Fruit fly (Drosophila melanogaster) whole organism, pupa: ENCODE results near the gene Rad23.
"Not testable (repeated sequence)": the region's sequence is repeated elsewhere in the genome, so short reads cannot be mapped to it uniquely, and the experiment has no call there.

Experiments
- CG10348 ChIP-seq: fragments of 200-800 bp; sonication (Bioruptor generic); IDR thresholded peaks from 2 replicates; pipeline ENCODE4 v1.3.6; 2022; ENCODE audit warnings: missing biosample characterization, missing genetic modification characterization
- CG17806 ChIP-seq: fragments of 200-800 bp; sonication (Bioruptor generic); optimal IDR thresholded peaks from 2 replicates; lab custom pipeline; 2018; ENCODE audit warnings: missing biosample characterization, mild to moderate bottlenecking, missing genetic modification characterization, moderate library complexity
- CG32121 ChIP-seq: fragments of 200-800 bp; sonication (Bioruptor generic); IDR thresholded peaks from 2 replicates; pipeline ENCODE4 v1.3.6; 2022; ENCODE audit warnings: missing biosample characterization, missing genetic modification characterization
- CG4496 ChIP-seq: fragments of 200-800 bp; sonication (Bioruptor generic); IDR thresholded peaks from 3 replicates; pipeline ENCODE4 v1.3.6; 2022; ENCODE audit warnings: missing biosample characterization, missing genetic modification characterization
- Ets98B ChIP-seq: fragments of 200-800 bp; sonication (Bioruptor generic); IDR thresholded peaks from 2 replicates; pipeline ENCODE4 v1.3.6; 2022; ENCODE audit warnings: missing biosample characterization, missing genetic modification characterization
- Pif1A ChIP-seq: fragments of 200-800 bp; sonication (Bioruptor generic); optimal IDR thresholded peaks from 3 replicates; lab custom pipeline; 2016; ENCODE audit warnings: missing biosample characterization, missing genetic modification characterization
- Snoo ChIP-seq: fragments of 200-800 bp; sonication (Bioruptor generic); optimal IDR thresholded peaks from 3 replicates; lab custom pipeline; 2017; ENCODE audit warnings: missing biosample characterization, mild to moderate bottlenecking, missing genetic modification characterization, inconsistent platforms
- rn ChIP-seq: fragments of 200-800 bp; sonication (Bioruptor generic); IDR thresholded peaks from 2 replicates; pipeline ENCODE4 v1.3.6; 2022; ENCODE audit warnings: missing biosample characterization, missing genetic modification characterization

- TF ChIP-seq CG10348 (GFP tag; lab: Robert Waterston, UW); Snoo; CG17806 (tag; lab: Kevin White, UChicago); CG4496; rn; CG32121 (GFP tag; lab: Robert Waterston, UW); Pif1A (GFP tag; lab: Kevin White, UChicago); Ets98B (GFP tag; lab: Robert Waterston, UW): not testable (repeated sequence)
Measured at dm6 chr4:306431-307342, 1.2 kb upstream of the Rad23 start, which contains the start of gene Syt7.
